Worm (Caenorhabditis elegans): ENCODE data around the gene Y47C4A.1.

DNA sequence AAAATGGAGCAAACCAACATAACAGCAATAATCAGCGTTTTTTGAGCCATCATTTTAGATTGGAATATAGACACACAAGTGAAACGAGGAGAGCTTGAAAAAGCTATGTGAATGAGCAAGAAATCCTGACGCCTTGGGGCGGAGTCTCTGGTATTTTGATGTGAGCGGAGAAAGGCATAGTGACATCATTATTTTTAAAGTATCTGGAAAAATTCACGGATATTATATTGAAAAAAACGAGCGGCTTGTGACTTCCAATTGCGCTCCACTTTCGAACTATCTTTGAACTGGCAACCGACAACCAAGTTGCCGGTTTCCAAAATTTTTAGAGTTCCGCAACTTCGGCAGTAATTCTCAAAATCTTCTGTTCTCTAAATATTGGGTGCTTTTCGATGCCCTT lies 25.2 kb upstream of the Y47C4A.1 start, which contains the start of gene nlp-64:
- TF ChIP-seq ccch-3 (GFP tag; optimal IDR thresholded peaks at IDR 0.05) (no peak), let-526 (GFP tag; IDR thresholded peaks at IDR 0.05) (no peak), efl-1 (GFP tag; optimal IDR thresholded peaks at IDR 0.05) (no peak), him-1 (tag; optimal IDR thresholded peaks at IDR 0.05) (no peak), hsf-1 (GFP tag; IDR thresholded peaks at IDR 0.05) (no peak), ceh-58 (GFP tag; IDR thresholded peaks at IDR 0.05) (no peak), lin-35 (GFP tag; optimal IDR thresholded peaks at IDR 0.05) (no peak), somi-1 (GFP tag; optimal IDR thresholded peaks at IDR 0.05) (no peak), nfya-1 (tag; optimal IDR thresholded peaks at IDR 0.05; ENCODE audit: borderline replicate concordance, insufficient read depth) (no peak), T07F8.4 (tag; optimal IDR thresholded peaks at IDR 0.05) (no peak), snpc-4 (GFP tag; optimal IDR thresholded peaks at IDR 0.05) (no peak), snpc-4 (tag; optimal IDR thresholded peaks at IDR 0.05) (no peak), B0035.1 (tag; optimal IDR thresholded peaks at IDR 0.05) (no peak), ekl-4 (GFP tag; IDR thresholded peaks at IDR 0.05) (no peak), egrh-3 (GFP tag; IDR thresholded peaks at IDR 0.05) (no peak)

Measured in whole organism, young adult.